Worm (Caenorhabditis elegans): ENCODE data around the gene F54D10.7.

The F54D10.7 gene

ce11 chrII:3821248-3821647, at the start of gene F54D10.7:
TSS of gene F54D10.7 (minus strand) at chrII:3821296.
- no peak for TF ChIP-seq zag-1 (tag; optimal IDR thresholded peaks at IDR 0.05)
- TF ChIP-seq lsy-12 (tag; optimal IDR thresholded peaks at IDR 0.05), result no peak
- TF ChIP-seq elt-3 (tag; optimal IDR thresholded peaks at IDR 0.05), result no peak
- no peak for TF ChIP-seq ceh-9 (tag; optimal IDR thresholded peaks at IDR 0.05)
- TF ChIP-seq nhr-11 (tag; optimal IDR thresholded peaks at IDR 0.05), result no peak
- no peak for TF ChIP-seq aly-2 (tag; optimal IDR thresholded peaks at IDR 0.05)

ce11 chrII:3869601-3870000, 48.5 kb upstream of the F54D10.7 start, which contains the start of gene oac-10:
TSS of gene oac-10 (plus strand) at chrII:3869901.
- TF ChIP-seq nfya-1 (tag; optimal IDR thresholded peaks at IDR 0.05; ENCODE audit: insufficient read depth) (no peak), mdl-1 (tag; optimal IDR thresholded peaks at IDR 0.05) (no peak), ceh-9 (tag; optimal IDR thresholded peaks at IDR 0.05) (no peak), nhr-11 (tag; optimal IDR thresholded peaks at IDR 0.05) (no peak), nhr-67 (tag; optimal IDR thresholded peaks at IDR 0.05) (no peak), nhr-25 (tag; optimal IDR thresholded peaks at IDR 0.05) (no peak), snpc-4 (tag; optimal IDR thresholded peaks at IDR 0.05) (no peak), aly-2 (tag; optimal IDR thresholded peaks at IDR 0.05) (no peak), ceh-28 (tag; optimal IDR thresholded peaks at IDR 0.05) (no peak), eor-1 (tag; optimal IDR thresholded peaks at IDR 0.05) (no peak), nhr-76 (tag; optimal IDR thresholded peaks at IDR 0.05) (no peak)

ce11 chrII:3864652-3865051, 43.6 kb upstream of the F54D10.7 start, which contains the start of gene nhr-261:
TSS of gene nhr-261 (minus strand) at chrII:3864752.
- TF ChIP-seq ceh-82 (tag; optimal IDR thresholded peaks at IDR 0.05) (no peak), eor-1 (tag; optimal IDR thresholded peaks at IDR 0.05) (no peak), mml-1 (tag; optimal IDR thresholded peaks at IDR 0.05) (no peak), nhr-43 (tag; optimal IDR thresholded peaks at IDR 0.05; ENCODE audit: poor library complexity, severe bottlenecking) (no peak), pha-4 (tag; optimal IDR thresholded peaks at IDR 0.05) (no peak), lsy-12 (tag; optimal IDR thresholded peaks at IDR 0.05) (no peak), fos-1 (tag; optimal IDR thresholded peaks at IDR 0.05) (no peak), R02D3.7 (tag; optimal IDR thresholded peaks at IDR 0.05) (no peak), ZK546.5 (tag; optimal IDR thresholded peaks at IDR 0.05) (no peak), jun-1 (tag; optimal IDR thresholded peaks at IDR 0.05) (no peak), elt-3 (tag; optimal IDR thresholded peaks at IDR 0.05) (no peak), sea-2 (GFP tag; optimal IDR thresholded peaks at IDR 0.05) (no peak), nhr-76 (tag; optimal IDR thresholded peaks at IDR 0.05) (no peak), nhr-77 (tag; optimal IDR thresholded peaks at IDR 0.05) (no peak), fkh-2 (tag; optimal IDR thresholded peaks at IDR 0.05) (no peak), ama-1 (optimal IDR thresholded peaks at IDR 0.05) (no peak), pqm-1 (tag; optimal IDR thresholded peaks at IDR 0.05) (no peak)

- TF ChIP-seq unc-39 (tag; optimal IDR thresholded peaks at IDR 0.05) (no peak), tbx-2 (tag; optimal IDR thresholded peaks at IDR 0.05) (no peak), unc-62 (GFP tag; optimal IDR thresholded peaks at IDR 0.05) (no peak), elt-1 (tag; optimal IDR thresholded peaks at IDR 0.05) (peak; percentile 60), nhr-77 (tag; optimal IDR thresholded peaks at IDR 0.05) (no peak), sea-2 (GFP tag; optimal IDR thresholded peaks at IDR 0.05) (no peak), nhr-23 (tag; optimal IDR thresholded peaks at IDR 0.05) (peak; percentile 7), fkh-2 (tag; optimal IDR thresholded peaks at IDR 0.05) (no peak), nhr-43 (tag; optimal IDR thresholded peaks at IDR 0.05; ENCODE audit: poor library complexity, severe bottlenecking) (no peak), nhr-12 (tag; optimal IDR thresholded peaks at IDR 0.05) (no peak), pha-4 (tag; optimal IDR thresholded peaks at IDR 0.05) (no peak)
These were observed 41.0 kb upstream of the F54D10.7 start for ce11 chrII:3862053-3862452.

- TF ChIP-seq lsy-12 (tag; optimal IDR thresholded peaks at IDR 0.05) (no peak), fkh-2 (tag; optimal IDR thresholded peaks at IDR 0.05) (no peak), nhr-43 (tag; optimal IDR thresholded peaks at IDR 0.05; ENCODE audit: poor library complexity, severe bottlenecking) (no peak)
These were observed 39.7 kb upstream of the F54D10.7 start, which contains the start of gene oac-11 for ce11 chrII:3860826-3861225. TSS of gene oac-11 (minus strand) at chrII:3860926.

- TF ChIP-seq nhr-43 (tag; optimal IDR thresholded peaks at IDR 0.05; ENCODE audit: poor library complexity, severe bottlenecking) (no peak), fkh-2 (tag; optimal IDR thresholded peaks at IDR 0.05) (no peak), lin-15B (tag; optimal IDR thresholded peaks at IDR 0.05) (no peak)
These were observed 31.6 kb upstream of the F54D10.7 start, which contains the start of gene nhr-257 for ce11 chrII:3852654-3853053. TSS of gene nhr-257 (plus strand) at chrII:3852954.
